Fruit fly (Drosophila melanogaster) whole organism, pupa: Measurements from ENCODE around the gene CheA7a.

Experiments
- CG32121 ChIP-seq: fragments of 200-800 bp; sonication (Bioruptor generic); IDR thresholded peaks from 2 replicates; pipeline ENCODE4 v1.3.6; 2022; ENCODE audit warnings: missing biosample characterization, missing genetic modification characterization
- EcR ChIP-seq: fragments of 200-800 bp; sonication (Bioruptor generic); optimal IDR thresholded peaks from 3 replicates; lab custom pipeline; 2019; ENCODE audit warnings: missing biosample characterization, missing genetic modification characterization, mild to moderate bottlenecking, moderate library complexity, missing genetic modification reagents
- Pif1B ChIP-seq: fragments of 200-800 bp; sonication (Bioruptor generic); optimal IDR thresholded peaks from 3 replicates; lab custom pipeline; 2016; ENCODE audit warnings: missing biosample characterization, missing genetic modification characterization

DNA sequence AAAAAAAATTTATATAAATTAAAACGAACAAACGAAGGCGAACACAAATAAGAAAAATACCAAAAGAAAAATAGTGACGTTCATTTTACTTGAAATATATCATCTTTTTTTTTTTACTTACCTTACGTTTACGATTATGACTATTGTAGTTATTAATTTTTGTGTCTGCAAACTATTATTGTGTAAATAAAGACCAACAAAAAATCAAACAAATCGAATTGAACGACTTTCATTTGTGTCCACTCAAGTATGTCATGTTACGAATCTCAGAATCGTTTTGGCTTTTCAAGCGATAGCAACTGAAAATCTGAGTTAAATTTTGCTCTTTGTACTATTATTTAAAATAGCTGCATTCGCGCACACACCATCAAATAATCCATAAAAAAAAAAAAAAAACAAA lies 49.2 kb upstream of the CheA7a start, which contains the start of gene Acsf3:
- TF ChIP-seq CG32121 = no peak
- no peak for TF ChIP-seq EcR
- TF ChIP-seq Pif1B (GFP tag; lab: Kevin White, UChicago) = no peak
